Worm (Caenorhabditis elegans) whole organism, L4 larva: ENCODE results near the gene C09B9.4.
A peak's percentile ranks its signal among the peaks of the same experiment; 100 is the strongest.

ENCODE experiments used
- D1046.2 ChIP-seq: fragments of 200-800 bp; sonication (Bioruptor generic); IDR thresholded peaks from 2 replicates; pipeline ENCODE4 v1.3.6; 2022; ENCODE audit warnings: missing genetic modification characterization, missing compliant biosample characterization
- T26A8.4 ChIP-seq: fragments of 200-800 bp; sonication (Bioruptor generic); IDR thresholded peaks from 2 replicates; pipeline ENCODE4 v1.3.6; 2022; ENCODE audit warnings: missing genetic modification characterization, missing compliant biosample characterization
- ZK546.5 ChIP-seq, 2 experiments: sonication (generic microtip); optimal IDR thresholded peaks; 2 replicates each; lab custom pipeline; 2017; ENCODE audit warnings: missing biosample characterization in 2 of 2, missing genetic modification characterization in 2 of 2
- aha-1 ChIP-seq: fragments of 150-350 bp; peaks from one replicate; lab custom pipeline; 2014; ENCODE audit warnings: missing biosample characterization, missing genetic modification characterization
- aly-2 ChIP-seq: sonication (generic microtip); optimal IDR thresholded peaks from 2 replicates; lab custom pipeline; 2018; ENCODE audit warnings: missing biosample characterization, missing genetic modification characterization
- ceh-20 ChIP-seq: fragments of 200-800 bp; sonication (Bioruptor generic); IDR thresholded peaks from 2 replicates; pipeline ENCODE4 v1.3.6; 2022; ENCODE audit warnings: missing genetic modification reagents, missing genetic modification characterization, missing compliant biosample characterization
- cey-2 ChIP-seq: sonication (generic microtip); optimal IDR thresholded peaks from 3 replicates; lab custom pipeline; 2017; ENCODE audit warnings: missing genetic modification characterization, mild to moderate bottlenecking, missing compliant biosample characterization, antibody characterized with exemption, borderline replicate concordance; ENCODE audit not compliant: insufficient read depth
- ctbp-1 ChIP-seq: fragments of 200-800 bp; sonication (Bioruptor generic); IDR thresholded peaks from 2 replicates; pipeline ENCODE4 v1.3.6; 2022; ENCODE audit warnings: missing genetic modification reagents, missing genetic modification characterization, missing compliant biosample characterization
- daf-12 ChIP-seq: fragments of 150-350 bp; optimal IDR thresholded peaks from 2 replicates; lab custom pipeline; 2014; ENCODE audit warnings: missing biosample characterization, missing genetic modification reagents, missing genetic modification characterization
- daf-19 ChIP-seq: fragments of 200-800 bp; sonication (Bioruptor generic); conservative IDR thresholded peaks from 2 replicates; pipeline ENCODE4 v1.3.6; 2022; ENCODE audit warnings: missing genetic modification characterization, missing compliant biosample characterization
- dmd-6 ChIP-seq: fragments of 200-800 bp; sonication (Bioruptor generic); IDR thresholded peaks from 2 replicates; pipeline ENCODE4 v1.3.6; 2022; ENCODE audit warnings: missing genetic modification reagents, missing genetic modification characterization, missing compliant biosample characterization
- dve-1 ChIP-seq: sonication (generic microtip); optimal IDR thresholded peaks from 2 replicates; lab custom pipeline; 2017; ENCODE audit warnings: antibody characterized with exemption, mild to moderate bottlenecking, missing genetic modification characterization, missing compliant biosample characterization; ENCODE audit not compliant: insufficient read depth
- egl-27 ChIP-seq: sonication (generic microtip); optimal IDR thresholded peaks from 3 replicates; lab custom pipeline; 2017; ENCODE audit warnings: missing biosample characterization, missing genetic modification reagents, missing genetic modification characterization
- egl-43 ChIP-seq: fragments of 200-800 bp; sonication (Bioruptor generic); IDR thresholded peaks from 2 replicates; pipeline ENCODE4 v1.3.6; 2022; ENCODE audit warnings: missing genetic modification reagents, missing genetic modification characterization, missing compliant biosample characterization
- hmg-1.1 ChIP-seq: fragments of 200-800 bp; sonication (Bioruptor generic); IDR thresholded peaks from 2 replicates; pipeline ENCODE4 v1.3.6; 2022; ENCODE audit warnings: missing genetic modification reagents, missing genetic modification characterization, missing compliant biosample characterization
- jun-1 ChIP-seq: fragments of 150-350 bp; optimal IDR thresholded peaks from 2 replicates; lab custom pipeline; 2014; ENCODE audit warnings: missing biosample characterization, missing genetic modification reagents, missing genetic modification characterization
- lim-7 ChIP-seq: fragments of 200-800 bp; sonication (Bioruptor generic); IDR thresholded peaks from 2 replicates; pipeline ENCODE4 v1.3.6; 2022; ENCODE audit warnings: missing genetic modification characterization, missing compliant biosample characterization
- lin-1 ChIP-seq: fragments of 200-800 bp; sonication (Bioruptor generic); IDR thresholded peaks from 2 replicates; pipeline ENCODE4 v1.3.6; 2022; ENCODE audit warnings: missing genetic modification reagents, missing genetic modification characterization, missing compliant biosample characterization
- lin-15B ChIP-seq: fragments of 150-350 bp; sonication (generic microtip); optimal IDR thresholded peaks from 3 replicates; lab custom pipeline; 2014; ENCODE audit warnings: missing biosample characterization, missing genetic modification characterization
- lin-38 ChIP-seq: fragments of 200-800 bp; sonication (Bioruptor generic); IDR thresholded peaks from 2 replicates; pipeline ENCODE4 v1.3.6; 2022; ENCODE audit warnings: missing genetic modification reagents, missing genetic modification characterization, missing compliant biosample characterization
- nhr-11 ChIP-seq: fragments of 150-350 bp; optimal IDR thresholded peaks from 2 replicates; lab custom pipeline; 2014; ENCODE audit warnings: missing biosample characterization, missing genetic modification characterization
- nhr-111 ChIP-seq: fragments of 200-800 bp; sonication (Bioruptor generic); optimal IDR thresholded peaks from 2 replicates; lab custom pipeline; 2018; ENCODE audit warnings: mild to moderate bottlenecking, missing genetic modification characterization, missing compliant biosample characterization
- nhr-237 ChIP-seq: sonication (generic microtip); optimal IDR thresholded peaks from 2 replicates; lab custom pipeline; 2017; ENCODE audit warnings: missing biosample characterization, missing genetic modification characterization
- nhr-42 ChIP-seq: fragments of 200-800 bp; sonication (Bioruptor generic); IDR thresholded peaks from 2 replicates; pipeline ENCODE4 v1.3.6; 2022; ENCODE audit warnings: missing genetic modification characterization, missing compliant biosample characterization
- pqm-1 ChIP-seq: sonication (generic microtip); optimal IDR thresholded peaks from 2 replicates; lab custom pipeline; 2017; ENCODE audit warnings: missing biosample characterization, missing genetic modification characterization
- rbr-2 ChIP-seq: sonication (generic microtip); optimal IDR thresholded peaks from 2 replicates; lab custom pipeline; 2016; ENCODE audit warnings: missing genotype, missing genetic modification characterization, missing compliant biosample characterization
- skn-1 ChIP-seq: fragments of 150-350 bp; optimal IDR thresholded peaks from 2 replicates; lab custom pipeline; 2014; ENCODE audit warnings: missing biosample characterization, missing genetic modification characterization
- spr-3 ChIP-seq: fragments of 200-800 bp; sonication (Bioruptor generic); optimal IDR thresholded peaks from 2 replicates; lab custom pipeline; 2018; ENCODE audit warnings: mild to moderate bottlenecking, missing genetic modification characterization, missing compliant biosample characterization
- unc-130 ChIP-seq: sonication (generic microtip); optimal IDR thresholded peaks from 2 replicates; lab custom pipeline; 2016; ENCODE audit warnings: missing genetic modification reagents, missing genetic modification characterization, missing compliant biosample characterization
- unc-62 ChIP-seq, 3 experiments: fragments of 150-350 bp in 1 of 3; sonication (generic microtip); optimal IDR thresholded peaks in 2 of 3; peaks in 1 of 3; 1 replicate in 1 of 3; 2 replicates in 2 of 3; lab custom pipeline; 2014 to 2017; ENCODE audit warnings: missing biosample characterization in 3 of 3, missing genetic modification characterization in 3 of 3, missing genetic modification reagents in 3 of 3, missing genotype in 1 of 3
- zip-2 ChIP-seq: fragments of 150-350 bp; optimal IDR thresholded peaks from 2 replicates; lab custom pipeline; 2014; ENCODE audit warnings: missing biosample characterization, missing genetic modification characterization
- ztf-11 ChIP-seq: fragments of 150-350 bp; optimal IDR thresholded peaks from 2 replicates; lab custom pipeline; 2014; ENCODE audit warnings: missing biosample characterization, missing genetic modification characterization
- ztf-7 ChIP-seq: fragments of 150-350 bp; optimal IDR thresholded peaks from 2 replicates; lab custom pipeline; 2014; ENCODE audit warnings: missing biosample characterization, missing genetic modification characterization

Gene C09B9.4

ce11 chrIV:5038744-5039143, 5.6 kb upstream of the C09B9.4 start (continued):
- TF ChIP-seq pqm-1 (tag; lab: Kevin White, UChicago) (no peak), ceh-20 (GFP tag; lab: Robert Waterston, UW) (peak; percentile 71)

- no peak for TF ChIP-seq ctbp-1 (GFP tag; lab: Robert Waterston, UW)
- TF ChIP-seq nhr-111 (GFP tag; lab: Kevin White, UChicago), result no peak
- TF ChIP-seq dmd-6 (GFP tag; lab: Robert Waterston, UW), result no peak
- no peak for TF ChIP-seq aly-2 (tag; lab: Kevin White, UChicago)
- TF ChIP-seq dve-1 (tag; lab: Kevin White, UChicago), result no peak
- TF ChIP-seq jun-1 (tag; lab: Kevin White, UChicago), result no peak
- no peak for TF ChIP-seq egl-43 (GFP tag; lab: Robert Waterston, UW)
- TF ChIP-seq cey-2, result no peak
- no peak for TF ChIP-seq nhr-11 (tag; lab: Kevin White, UChicago)
- TF ChIP-seq, all 104 proteins: peak for 0
These were observed 4.3 kb upstream of the C09B9.4 start, which contains the start of gene C09B9.1 for ce11 chrIV:5037489-5037888. C09B9.1 (plus strand) TSS chrIV:5037789.

ce11 chrIV:5031346-5031745, 1.8 kb downstream of the C09B9.4 start:
- no peak for TF ChIP-seq D1046.2 (GFP tag; lab: Robert Waterston, UW)
- no peak for TF ChIP-seq ZK546.5 (tag; optimal IDR thresholded peaks at IDR 0.05; lab: Kevin White, UChicago)
- no peak for TF ChIP-seq hmg-1.1 (GFP tag; lab: Robert Waterston, UW)
- peak; percentile 90 for TF ChIP-seq aha-1 (tag; lab: Kevin White, UChicago)

- TF ChIP-seq aly-2 (tag; lab: Kevin White, UChicago), result no peak
- TF ChIP-seq spr-3 (GFP tag; lab: Kevin White, UChicago), result no peak
- no peak for TF ChIP-seq unc-130 (GFP tag; lab: Kevin White, UChicago)
- TF ChIP-seq zip-2, result no peak
- peak in 1 of 2 experiments; percentile 87 for TF ChIP-seq unc-62 (GFP tag; optimal IDR thresholded peaks at IDR 0.05 in 1 of 2; lab: Kevin White, UChicago)
- no peak for TF ChIP-seq unc-62 (tag; optimal IDR thresholded peaks at IDR 0.05; lab: Kevin White, UChicago)
- TF ChIP-seq lin-15B (tag; lab: Kevin White, UChicago), result no peak
- no peak for TF ChIP-seq T26A8.4 (GFP tag; lab: Robert Waterston, UW)
These were observed 4.2 kb downstream of the C09B9.4 start, which contains the start of the genes best-6 and C09B9.2 for ce11 chrIV:5028978-5029377. best-6 (minus strand) TSS chrIV:5029078. C09B9.2 (plus strand) TSS chrIV:5029291.

- TF ChIP-seq ztf-7 (tag; lab: Kevin White, UChicago) (no peak), daf-12 (tag; lab: Kevin White, UChicago) (no peak), nhr-111 (GFP tag; lab: Kevin White, UChicago) (no peak), nhr-237 (tag; lab: Kevin White, UChicago) (no peak), ceh-20 (GFP tag; lab: Robert Waterston, UW) (no peak), skn-1 (tag; lab: Kevin White, UChicago) (no peak), egl-27 (tag; lab: Kevin White, UChicago) (no peak), hmg-1.1 (GFP tag; lab: Robert Waterston, UW) (no peak), D1046.2 (GFP tag; lab: Robert Waterston, UW) (no peak), lim-7 (GFP tag; lab: Robert Waterston, UW) (no peak), lin-15B (tag; lab: Kevin White, UChicago) (no peak), lin-38 (no peak), ztf-11 (tag; lab: Kevin White, UChicago) (no peak), rbr-2 (tag; lab: Kevin White, UChicago) (no peak), nhr-42 (GFP tag; lab: Robert Waterston, UW) (no peak), lin-1 (no peak), daf-19 (GFP tag; lab: Robert Waterston, UW) (no peak), unc-130 (GFP tag; lab: Kevin White, UChicago) (no peak), dve-1 (tag; lab: Kevin White, UChicago) (no peak)
These were observed 7.5 kb downstream of the C09B9.4 start, which contains the start of gene C09B9.85 for ce11 chrIV:5025646-5026045. C09B9.85 (minus strand) TSS chrIV:5025746.
